Fruit fly (Drosophila melanogaster): ENCODE measurements around the gene CG8353.
A peak's percentile ranks its signal among the peaks of the same experiment; 100 is the strongest.

CG8353 gene

dm6 chr2L:8213987-8214386 lies at the start of gene CG8353:
Gene CG8353, plus strand, starts transcription at chr2L:8214045.
- TF ChIP-seq CG12768 (GFP tag; optimal IDR thresholded peaks at IDR 0.05), result peak; percentile 63
- peak; percentile 32 for TF ChIP-seq CG33017 (tag; optimal IDR thresholded peaks at IDR 0.05)
- TF ChIP-seq Mnt (GFP tag; optimal IDR thresholded peaks at IDR 0.05), result peak; percentile 58
- peak; percentile 90 for TF ChIP-seq cic (GFP tag; optimal IDR thresholded peaks at IDR 0.05)
- peak; percentile 50 for TF ChIP-seq CG11617 (GFP tag; optimal IDR thresholded peaks at IDR 0.05)
- TF ChIP-seq toe (GFP tag; optimal IDR thresholded peaks at IDR 0.05), result no peak
- TF ChIP-seq CG7045 (GFP tag; optimal IDR thresholded peaks at IDR 0.05), result peak; percentile 8
- no peak for TF ChIP-seq tj (GFP tag; optimal IDR thresholded peaks at IDR 0.05)
- TF ChIP-seq Crg-1 (GFP tag; optimal IDR thresholded peaks at IDR 0.05), result no peak
- TF ChIP-seq ovo (GFP tag; optimal IDR thresholded peaks at IDR 0.05), result no peak
- TF ChIP-seq CG7101 (tag; optimal IDR thresholded peaks at IDR 0.05), result no peak

DNA sequence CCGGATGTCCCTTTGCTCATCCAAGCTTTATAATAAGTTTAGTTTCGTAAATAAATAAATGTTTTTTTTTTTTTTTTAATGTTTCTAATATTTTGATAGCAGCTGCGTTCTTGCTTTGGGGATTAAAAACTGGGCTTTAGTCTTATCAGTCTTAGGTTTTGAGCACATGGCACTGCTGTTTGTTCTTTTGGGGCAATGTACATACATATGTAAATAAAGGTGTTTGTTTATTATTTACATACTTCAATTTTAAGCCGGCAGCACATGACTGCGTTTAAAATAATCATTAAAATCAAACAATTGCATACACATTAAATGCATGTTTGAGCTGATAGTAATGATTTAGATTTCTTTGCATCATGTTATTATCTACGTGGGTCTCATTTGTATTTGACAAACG lies 49.6 kb upstream of the CG8353 start:
- TF ChIP-seq CG33017 (tag; optimal IDR thresholded peaks at IDR 0.05), result no peak
- TF ChIP-seq Clk (GFP tag; optimal IDR thresholded peaks at IDR 0.05), result no peak
- TF ChIP-seq Crg-1 (GFP tag; optimal IDR thresholded peaks at IDR 0.05), result no peak
- peak; percentile 24 for TF ChIP-seq kay (GFP tag; ENCODE audit: borderline replicate concordance)
- TF ChIP-seq pad (GFP tag; optimal IDR thresholded peaks at IDR 0.05), result no peak

dm6 chr2L:8165800-8166576 lies 47.9 kb upstream of the CG8353 start:
- TF ChIP-seq kay (GFP tag; ENCODE audit: borderline replicate concordance) (peak; percentile 19), toe (GFP tag; optimal IDR thresholded peaks at IDR 0.05) (no peak)

dm6 chr2L:8168075-8168474 lies 45.8 kb upstream of the CG8353 start:
- TF ChIP-seq CG7101 (tag; optimal IDR thresholded peaks at IDR 0.05), result no peak
- no peak for TF ChIP-seq CG12768 (GFP tag; optimal IDR thresholded peaks at IDR 0.05)
- TF ChIP-seq CG33017 (tag; optimal IDR thresholded peaks at IDR 0.05), result no peak
- no peak for TF ChIP-seq bab1 (GFP tag; optimal IDR thresholded peaks at IDR 0.05)
- TF ChIP-seq CG11617 (GFP tag; optimal IDR thresholded peaks at IDR 0.05), result no peak
- TF ChIP-seq Mnt (GFP tag; optimal IDR thresholded peaks at IDR 0.05), result no peak
- TF ChIP-seq CG14711 (tag; optimal IDR thresholded peaks at IDR 0.05), result no peak
- TF ChIP-seq ovo (GFP tag; optimal IDR thresholded peaks at IDR 0.05), result no peak
- TF ChIP-seq CG7045 (GFP tag; optimal IDR thresholded peaks at IDR 0.05), result no peak
- no peak for TF ChIP-seq tj (GFP tag; optimal IDR thresholded peaks at IDR 0.05)
- TF ChIP-seq toe (GFP tag; optimal IDR thresholded peaks at IDR 0.05), result no peak
- TF ChIP-seq cnc (optimal IDR thresholded peaks at IDR 0.05), result no peak

dm6 chr2L:8170600-8171182 lies 43.2 kb upstream of the CG8353 start:
- TF ChIP-seq Mnt (GFP tag; optimal IDR thresholded peaks at IDR 0.05), result no peak
- TF ChIP-seq Hr96 (GFP tag; optimal IDR thresholded peaks at IDR 0.05), result no peak
- no peak for TF ChIP-seq Crg-1 (GFP tag; optimal IDR thresholded peaks at IDR 0.05)
- TF ChIP-seq CG11617 (GFP tag; optimal IDR thresholded peaks at IDR 0.05), result no peak
- no peak for TF ChIP-seq CG7101 (tag; optimal IDR thresholded peaks at IDR 0.05)
- TF ChIP-seq cnc (optimal IDR thresholded peaks at IDR 0.05), result no peak
- TF ChIP-seq CG12768 (GFP tag; optimal IDR thresholded peaks at IDR 0.05), result no peak
- no peak for TF ChIP-seq kay (GFP tag; ENCODE audit: borderline replicate concordance)
- no peak for TF ChIP-seq CG1620 (GFP tag; optimal IDR thresholded peaks at IDR 0.05)
- TF ChIP-seq tj (GFP tag; optimal IDR thresholded peaks at IDR 0.05), result no peak
- TF ChIP-seq pad (GFP tag; optimal IDR thresholded peaks at IDR 0.05), result no peak
- no peak for TF ChIP-seq bab1 (GFP tag; optimal IDR thresholded peaks at IDR 0.05)
- no peak for TF ChIP-seq CG14711 (tag; optimal IDR thresholded peaks at IDR 0.05)
- TF ChIP-seq CG7045 (GFP tag; optimal IDR thresholded peaks at IDR 0.05), result no peak

- TF ChIP-seq Hr96 (GFP tag; optimal IDR thresholded peaks at IDR 0.05) (no peak), kay (GFP tag; ENCODE audit: borderline replicate concordance) (peak; percentile 30), Clk (GFP tag; optimal IDR thresholded peaks at IDR 0.05) (no peak), cic (GFP tag; optimal IDR thresholded peaks at IDR 0.05) (peak; percentile 6), CG12768 (GFP tag; optimal IDR thresholded peaks at IDR 0.05) (peak; percentile 37)
These were observed 42.3 kb upstream of the CG8353 start for dm6 chr2L:8171544-8171943.

DNA sequence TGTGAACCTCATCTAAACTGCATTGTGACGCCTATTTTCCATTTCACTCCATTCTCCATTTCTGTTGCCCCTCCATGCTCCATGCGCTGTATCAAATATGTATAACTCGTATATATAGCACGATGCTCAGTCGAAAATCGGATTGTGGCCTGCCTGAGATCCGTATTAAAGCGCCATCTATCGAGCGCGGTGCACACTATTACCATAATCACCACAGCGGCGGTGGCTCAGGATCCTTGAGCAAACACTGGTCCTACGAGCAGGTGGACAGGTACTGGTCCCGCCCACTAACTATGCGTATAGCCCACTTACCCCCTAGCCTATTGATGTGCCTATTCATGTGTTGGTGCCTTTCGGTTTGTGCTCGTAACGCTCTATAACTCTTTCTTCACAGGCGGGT lies 28.8 kb upstream of the CG8353 start:
- TF ChIP-seq CG14711 (tag; optimal IDR thresholded peaks at IDR 0.05) (no peak), CG33017 (tag; optimal IDR thresholded peaks at IDR 0.05) (no peak), Clk (GFP tag; optimal IDR thresholded peaks at IDR 0.05) (no peak), CG11617 (GFP tag; optimal IDR thresholded peaks at IDR 0.05) (no peak)

DNA sequence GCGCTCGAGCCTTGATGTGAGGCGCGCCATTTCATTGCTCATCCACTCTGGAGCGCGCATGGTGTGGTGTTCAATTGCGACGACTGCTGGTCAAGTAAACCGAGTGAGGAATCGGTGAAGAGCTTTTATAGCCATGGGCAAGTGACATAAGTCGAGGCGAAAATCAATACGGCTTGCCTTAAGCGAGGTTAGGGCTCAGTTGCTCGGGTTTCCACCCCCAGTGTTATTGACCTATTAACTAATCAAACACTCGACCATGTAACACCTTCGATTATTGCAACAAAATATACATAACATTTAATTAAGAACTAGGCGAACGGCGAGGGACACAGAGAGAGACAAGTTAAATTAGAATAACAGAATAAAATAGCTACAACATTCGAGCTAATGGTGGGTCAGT lies 23.2 kb upstream of the CG8353 start, which contains the start of gene CG34134:
Gene CG34134, minus strand, starts transcription at position 101 of the 400 bp plus-strand sequence.
- TF ChIP-seq CG7101 (tag; optimal IDR thresholded peaks at IDR 0.05) (no peak), CG5204 (GFP tag; optimal IDR thresholded peaks at IDR 0.05) (no peak), CG12768 (GFP tag; optimal IDR thresholded peaks at IDR 0.05) (no peak), CG11617 (GFP tag; optimal IDR thresholded peaks at IDR 0.05) (no peak), Mnt (GFP tag; optimal IDR thresholded peaks at IDR 0.05) (no peak), kay (GFP tag; ENCODE audit: borderline replicate concordance) (no peak)
